Worm (Caenorhabditis elegans) whole organism, early embryonic: ENCODE results near the gene dsc-4.

Source experiments
- F13C5.2 ChIP-seq: sonication (generic microtip); optimal IDR thresholded peaks from 2 replicates; lab custom pipeline; 2017; ENCODE audit warnings: mild to moderate bottlenecking, missing genetic modification characterization, inconsistent platforms, missing compliant biosample characterization
- ets-7 ChIP-seq: sonication (generic microtip); optimal IDR thresholded peaks from 2 replicates; lab custom pipeline; 2016; ENCODE audit warnings: missing genotype, missing genetic modification characterization, missing compliant biosample characterization
- tra-4 ChIP-seq: sonication (generic microtip); optimal IDR thresholded peaks from 2 replicates; lab custom pipeline; 2017; ENCODE audit warnings: missing genetic modification characterization, missing compliant biosample characterization

- no peak for TF ChIP-seq F13C5.2
- no peak for TF ChIP-seq tra-4
- no peak for TF ChIP-seq ets-7
Observed at ce11 chrIV:291851-292367, 28.4 kb downstream of the dsc-4 start.
